Fruit fly (Drosophila melanogaster): Measurements from ENCODE around the gene Ubc84D.

- TF ChIP-seq psq (optimal IDR thresholded peaks at IDR 0.05) = no peak
- TF ChIP-seq h (optimal IDR thresholded peaks at IDR 0.05) = no peak
- no peak for TF ChIP-seq insv (optimal IDR thresholded peaks at IDR 0.05)
Measured at dm6 chr3R:7551708-7552107, 32.5 kb upstream of the Ubc84D start, which contains the start of gene CG45545.
